Worm (Caenorhabditis elegans): Measurements from ENCODE around the gene C28G1.10.

ce11 chrX:8820643-8821042 is 26.3 kb upstream of the C28G1.10 start:
- TF ChIP-seq him-1 (tag; optimal IDR thresholded peaks at IDR 0.05) = no peak
- TF ChIP-seq dao-5 (tag; optimal IDR thresholded peaks at IDR 0.05) = no peak
- TF ChIP-seq W03F9.2 (tag; optimal IDR thresholded peaks at IDR 0.05) = no peak
